Worm (Caenorhabditis elegans): ENCODE measurements around the gene sru-3.

Gene sru-3

DNA sequence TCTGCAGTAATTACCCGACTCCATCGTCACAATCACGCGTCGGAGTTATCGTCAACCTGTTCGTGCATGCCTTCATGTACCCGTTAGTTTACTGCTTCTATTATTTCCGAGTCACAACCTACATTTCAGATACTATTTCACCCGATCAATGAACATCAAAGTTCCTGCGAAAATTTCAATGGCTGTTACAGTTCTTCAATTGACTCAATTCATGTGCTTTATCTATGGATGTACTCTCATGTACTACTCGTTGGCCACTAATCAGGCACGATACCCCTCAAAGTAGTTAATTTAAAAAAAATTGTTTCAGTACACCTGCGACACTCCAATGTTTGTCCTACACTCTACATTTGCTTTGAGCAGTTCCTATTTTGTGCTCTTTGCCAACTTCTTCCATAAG, 34.4 kb downstream of the sru-3 start:
- TF ChIP-seq nhr-23 (tag; optimal IDR thresholded peaks at IDR 0.05): peak; percentile 8
- TF ChIP-seq lsy-12 (tag; optimal IDR thresholded peaks at IDR 0.05): peak; percentile 44
- TF ChIP-seq nhr-25 (tag; optimal IDR thresholded peaks at IDR 0.05): peak; percentile 39
- peak; percentile 45 for TF ChIP-seq ama-1 (optimal IDR thresholded peaks at IDR 0.05)
- peak; percentile 7 for TF ChIP-seq nhr-43 (tag; optimal IDR thresholded peaks at IDR 0.05; ENCODE audit: poor library complexity, severe bottlenecking)
- no peak for TF ChIP-seq snpc-4 (tag; optimal IDR thresholded peaks at IDR 0.05)
- no peak for TF ChIP-seq ceh-9 (tag; optimal IDR thresholded peaks at IDR 0.05)

ce11 chrIV:9533071-9533470, 36.7 kb downstream of the sru-3 start, which contains the start of gene F56H11.2:
TSS of gene F56H11.2 (minus strand) at chrIV:9533171.
- TF ChIP-seq ceh-82 (tag; optimal IDR thresholded peaks at IDR 0.05) (no peak), aly-2 (tag; optimal IDR thresholded peaks at IDR 0.05) (no peak), elt-2 (tag; optimal IDR thresholded peaks at IDR 0.05) (peak; percentile 14)

- TF ChIP-seq elt-2 (tag; optimal IDR thresholded peaks at IDR 0.05) (no peak), fkh-10 (GFP tag; optimal IDR thresholded peaks at IDR 0.05) (no peak), ceh-9 (tag; optimal IDR thresholded peaks at IDR 0.05) (no peak), fos-1 (tag; optimal IDR thresholded peaks at IDR 0.05) (no peak), ztf-4 (tag; optimal IDR thresholded peaks at IDR 0.05) (no peak), nhr-25 (tag; optimal IDR thresholded peaks at IDR 0.05) (peak; percentile 85), egl-5 (tag; optimal IDR thresholded peaks at IDR 0.05) (no peak), tbx-2 (tag; optimal IDR thresholded peaks at IDR 0.05) (no peak), R02D3.7 (tag; optimal IDR thresholded peaks at IDR 0.05) (no peak), nhr-76 (tag; optimal IDR thresholded peaks at IDR 0.05) (no peak), nhr-67 (tag; optimal IDR thresholded peaks at IDR 0.05) (no peak), nhr-237 (tag; optimal IDR thresholded peaks at IDR 0.05) (no peak), hmg-11 (tag; optimal IDR thresholded peaks at IDR 0.05) (no peak), nhr-23 (tag; optimal IDR thresholded peaks at IDR 0.05) (peak; percentile 46), ZK546.5 (tag; optimal IDR thresholded peaks at IDR 0.05) (no peak), mml-1 (tag; optimal IDR thresholded peaks at IDR 0.05) (no peak), snpc-4 (tag; optimal IDR thresholded peaks at IDR 0.05) (peak; percentile 6), ceh-28 (tag; optimal IDR thresholded peaks at IDR 0.05) (no peak), nfya-1 (tag; optimal IDR thresholded peaks at IDR 0.05; ENCODE audit: insufficient read depth) (no peak), jun-1 (tag; optimal IDR thresholded peaks at IDR 0.05) (no peak), eor-1 (tag; optimal IDR thresholded peaks at IDR 0.05) (no peak), zag-1 (tag; optimal IDR thresholded peaks at IDR 0.05) (no peak), pha-4 (tag; optimal IDR thresholded peaks at IDR 0.05) (peak; percentile 48), lin-39 (tag; optimal IDR thresholded peaks at IDR 0.05) (no peak), elt-3 (tag; optimal IDR thresholded peaks at IDR 0.05) (no peak), unc-62 (GFP tag; optimal IDR thresholded peaks at IDR 0.05) (no peak), ceh-16 (tag; optimal IDR thresholded peaks at IDR 0.05) (no peak)
Measured at ce11 chrIV:9534342-9534741, 37.9 kb downstream of the sru-3 start.

DNA sequence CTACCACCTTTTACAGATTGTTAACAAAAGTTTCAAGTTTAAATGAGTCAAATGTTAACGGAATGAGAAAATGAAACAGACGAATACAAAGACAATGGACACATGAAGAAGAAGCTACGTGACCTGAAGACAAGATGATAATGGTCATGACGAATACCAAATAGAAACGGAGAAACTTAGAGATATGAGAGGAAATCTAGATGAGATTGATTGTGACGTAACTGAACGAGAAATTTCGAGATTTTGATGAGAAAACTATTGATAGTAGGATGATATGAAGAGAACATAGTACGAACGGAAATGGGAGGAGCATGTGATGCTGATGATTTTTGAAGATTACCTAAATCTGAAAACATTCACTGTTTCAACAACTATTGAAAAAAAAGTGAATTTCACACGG, 38.7 kb downstream of the sru-3 start:
- no peak for TF ChIP-seq ztf-4 (tag; optimal IDR thresholded peaks at IDR 0.05)
- TF ChIP-seq nfya-1 (tag; optimal IDR thresholded peaks at IDR 0.05; ENCODE audit: insufficient read depth): peak; percentile 9
- TF ChIP-seq nhr-77 (tag; optimal IDR thresholded peaks at IDR 0.05): no peak
- peak; percentile 66 for TF ChIP-seq nhr-25 (tag; optimal IDR thresholded peaks at IDR 0.05)
- peak; percentile 85 for TF ChIP-seq nhr-23 (tag; optimal IDR thresholded peaks at IDR 0.05)
- no peak for TF ChIP-seq pqm-1 (tag; optimal IDR thresholded peaks at IDR 0.05)
- no peak for TF ChIP-seq sea-2 (GFP tag; optimal IDR thresholded peaks at IDR 0.05)
- TF ChIP-seq elt-3 (tag; optimal IDR thresholded peaks at IDR 0.05): peak in 1 of 3 experiments; percentile 81
- no peak for TF ChIP-seq elt-2 (tag; optimal IDR thresholded peaks at IDR 0.05)
- peak; percentile 62 for TF ChIP-seq nhr-43 (tag; optimal IDR thresholded peaks at IDR 0.05; ENCODE audit: poor library complexity, severe bottlenecking)
- no peak for TF ChIP-seq tbx-2 (tag; optimal IDR thresholded peaks at IDR 0.05)
- TF ChIP-seq elt-1 (tag; optimal IDR thresholded peaks at IDR 0.05): no peak
- no peak for TF ChIP-seq mml-1 (tag; optimal IDR thresholded peaks at IDR 0.05)
- no peak for TF ChIP-seq aly-2 (tag; optimal IDR thresholded peaks at IDR 0.05)
- TF ChIP-seq ZK546.5 (tag; optimal IDR thresholded peaks at IDR 0.05): no peak
- TF ChIP-seq ceh-16 (tag; optimal IDR thresholded peaks at IDR 0.05): no peak
- no peak for TF ChIP-seq ceh-28 (tag; optimal IDR thresholded peaks at IDR 0.05)
- no peak for TF ChIP-seq R02D3.7 (tag; optimal IDR thresholded peaks at IDR 0.05)
- no peak for TF ChIP-seq daf-12 (tag; optimal IDR thresholded peaks at IDR 0.05)
- no peak for TF ChIP-seq nhr-11 (tag; optimal IDR thresholded peaks at IDR 0.05)
- TF ChIP-seq fkh-2 (tag; optimal IDR thresholded peaks at IDR 0.05): no peak
